Fruit fly (Drosophila melanogaster) whole organism, larva: ENCODE measurements around the gene CG12194.
A peak's percentile ranks its signal among the peaks of the same experiment; 100 is the strongest.

Source experiments
- noc ChIP-seq: fragments of 200-800 bp; sonication (Bioruptor generic); optimal IDR thresholded peaks from 3 replicates; lab custom pipeline; 2019; ENCODE audit warnings: missing biosample characterization, mild to moderate bottlenecking, missing genetic modification characterization, moderate library complexity

The CG12194 gene

DNA sequence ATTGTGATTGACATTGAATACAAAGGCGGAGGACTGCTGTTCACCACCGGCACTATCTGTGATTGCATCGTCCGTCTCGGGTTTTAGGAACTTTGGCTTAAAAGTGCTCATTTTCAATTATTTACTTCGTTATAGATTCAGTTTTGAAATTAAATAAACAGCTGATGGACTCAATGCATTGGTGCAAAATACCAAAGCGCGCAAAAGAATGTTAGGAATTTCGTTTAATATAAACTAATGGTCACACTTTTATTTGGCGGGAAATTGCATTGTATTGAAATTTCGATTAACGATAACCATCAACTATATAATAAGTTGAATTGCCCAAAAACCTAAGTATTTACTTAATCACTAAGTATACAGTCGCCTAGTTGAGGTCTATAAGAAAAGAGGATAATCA lies 20.1 kb upstream of the CG12194 start, which contains the start of gene CG3225:
Gene CG3225 (minus strand): TSS at position 190 of the 400 bp plus-strand sequence.
- no peak for TF ChIP-seq noc (tag; lab: Kevin White, UChicago)

dm6 chr2L:4819995-4820394 lies 18.2 kb upstream of the CG12194 start:
- TF ChIP-seq noc (tag; lab: Kevin White, UChicago): no peak

- no peak for TF ChIP-seq noc (tag; lab: Kevin White, UChicago)
These were observed 17.5 kb upstream of the CG12194 start for dm6 chr2L:4820448-4821318.

- peak; percentile 18 for TF ChIP-seq noc (tag; lab: Kevin White, UChicago)
These were observed 16.8 kb upstream of the CG12194 start for dm6 chr2L:4821319-4821717.

- no peak for TF ChIP-seq noc (tag; lab: Kevin White, UChicago)
These were observed 16.4 kb upstream of the CG12194 start, which contains the start of gene CG15628 for dm6 chr2L:4821757-4822156. Gene CG15628, plus strand, starts transcription at chr2L:4821774.

dm6 chr2L:4822258-4822657 lies 15.9 kb upstream of the CG12194 start:
- no peak for TF ChIP-seq noc (tag; lab: Kevin White, UChicago)

- no peak for TF ChIP-seq noc (tag; lab: Kevin White, UChicago)
These were observed 14.3 kb upstream of the CG12194 start for dm6 chr2L:4823797-4824196.

dm6 chr2L:4825695-4826094 lies 12.5 kb upstream of the CG12194 start:
- TF ChIP-seq noc (tag; lab: Kevin White, UChicago): no peak

- TF ChIP-seq noc (tag; lab: Kevin White, UChicago): peak; percentile 69
These were observed 9.1 kb upstream of the CG12194 start for dm6 chr2L:4829040-4829439.

DNA sequence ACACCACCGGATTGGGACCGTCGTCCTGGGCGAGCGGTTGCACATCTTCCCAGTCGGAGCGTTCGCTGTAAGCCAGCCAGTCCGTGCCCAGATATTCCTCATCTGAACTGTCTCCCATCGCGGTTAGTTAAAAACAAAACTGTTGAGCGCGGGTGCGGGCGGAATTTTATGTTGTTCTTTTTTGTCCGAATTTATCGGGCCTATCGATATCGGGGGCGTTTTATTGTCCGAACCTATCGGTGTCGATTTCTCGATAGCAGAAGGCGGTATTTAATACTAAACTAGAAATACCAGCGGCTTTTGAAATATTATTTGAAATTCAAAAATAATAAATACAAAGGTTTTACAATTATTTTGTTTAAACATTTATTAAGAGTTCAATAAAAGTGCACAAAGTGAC lies 7.7 kb upstream of the CG12194 start, which contains the start of gene Fnta:
Gene Fnta (minus strand): TSS at position 204 of the 400 bp plus-strand sequence.
- no peak for TF ChIP-seq noc (tag; lab: Kevin White, UChicago)

DNA sequence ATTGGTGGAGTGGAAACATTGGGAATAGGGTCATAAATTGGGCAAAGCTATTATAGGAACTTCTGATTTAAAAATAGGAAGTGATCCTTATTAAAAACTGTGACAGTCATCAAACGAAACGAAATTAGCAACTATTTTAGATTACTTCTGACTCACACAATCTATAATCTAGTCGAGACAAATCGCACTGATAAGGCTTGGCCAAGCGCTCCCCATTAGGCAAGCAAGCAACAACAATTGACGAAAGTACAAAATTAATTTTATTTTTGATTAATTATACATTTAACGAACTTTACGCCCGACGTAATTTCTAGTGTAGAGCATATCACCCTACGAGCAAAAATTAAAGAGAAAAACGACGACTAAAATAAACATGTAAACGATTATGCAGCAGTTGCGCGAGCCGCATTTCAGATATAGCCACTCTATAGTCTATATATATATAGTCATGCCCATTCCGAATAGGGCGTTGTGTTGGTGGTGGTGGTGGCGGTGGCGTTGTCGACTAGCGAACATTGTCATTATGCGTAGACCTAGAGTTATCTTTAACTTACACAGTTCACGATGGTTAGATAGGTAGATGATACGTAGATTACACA lies 3.0 kb upstream of the CG12194 start, which contains the start of gene Ir25a:
Gene Ir25a (minus strand): TSS at position 210 of the 599 bp plus-strand sequence.
- peak; percentile 9 for TF ChIP-seq noc (tag; lab: Kevin White, UChicago)

DNA sequence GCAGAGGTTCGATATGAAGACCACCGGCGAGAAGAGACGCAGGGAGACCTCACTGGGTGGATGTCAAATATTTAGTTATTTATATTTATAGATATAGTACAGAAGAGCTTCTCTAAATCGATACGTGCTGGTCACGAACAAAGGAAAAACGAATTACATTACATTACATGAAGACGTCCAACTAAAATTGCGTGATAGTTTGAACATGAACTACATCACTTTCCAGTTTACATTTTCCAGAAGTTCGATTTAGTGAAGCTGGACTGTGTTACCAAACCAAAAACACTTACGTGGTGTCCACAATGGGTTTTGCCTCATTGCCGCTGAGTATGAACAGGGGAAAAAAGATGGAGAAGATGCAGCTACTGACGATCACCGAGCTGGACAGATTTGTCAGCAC lies 2.0 kb upstream of the CG12194 start:
- TF ChIP-seq noc (tag; lab: Kevin White, UChicago): no peak

- no peak for TF ChIP-seq noc (tag; lab: Kevin White, UChicago)
These were observed 560 bp downstream of the CG12194 start for dm6 chr2L:4838494-4839320.

DNA sequence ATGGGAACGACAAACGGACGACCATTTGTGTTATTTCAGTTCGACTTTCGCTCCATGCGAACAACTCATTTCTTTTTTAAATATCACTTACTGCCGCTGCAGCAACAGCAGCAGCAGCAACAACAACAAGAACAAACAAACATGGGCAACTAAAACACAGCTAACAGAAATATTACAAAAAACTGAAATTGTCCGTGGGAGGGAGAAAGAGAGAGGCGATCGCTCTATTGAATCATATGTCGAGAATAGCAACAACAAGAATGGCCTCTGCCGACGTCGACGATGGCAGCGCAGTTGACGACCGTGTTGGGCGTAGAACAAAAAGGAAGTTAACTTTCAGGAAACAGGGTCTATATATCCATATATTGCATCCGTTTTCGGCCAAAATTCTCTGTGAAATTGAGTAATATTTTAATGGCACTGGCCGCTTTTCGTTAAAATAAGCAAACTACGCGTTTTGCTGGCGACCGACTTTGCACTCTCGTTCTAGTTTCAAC lies 8.5 kb downstream of the CG12194 start:
- TF ChIP-seq noc (tag; lab: Kevin White, UChicago): no peak

dm6 chr2L:4847191-4847853 lies 9.2 kb downstream of the CG12194 start, which contains the start of the genes mxt and CG11927:
Gene mxt, minus strand, starts transcription at chr2L:4847295.
Gene CG11927, plus strand, starts transcription at chr2L:4847766.
- TF ChIP-seq noc (tag; lab: Kevin White, UChicago): no peak
